Fruit fly (Drosophila melanogaster) whole organism, prepupa: ENCODE measurements around the gene CG14915.

Experiments used
- CG11294 ChIP-seq: fragments of 200-800 bp; sonication (Bioruptor generic); IDR thresholded peaks from 2 replicates; pipeline ENCODE4 v1.3.6; 2022; ENCODE audit warnings: missing biosample characterization, missing genetic modification characterization
- CG11762 ChIP-seq: fragments of 200-800 bp; sonication (Bioruptor generic); optimal IDR thresholded peaks from 3 replicates; lab custom pipeline; 2016; ENCODE audit warnings: missing biosample characterization, missing genetic modification characterization; ENCODE audit not compliant: insufficient read depth
- CG1621 ChIP-seq: fragments of 200-800 bp; sonication (Bioruptor generic); optimal IDR thresholded peaks from 3 replicates; lab custom pipeline; 2018; ENCODE audit warnings: missing biosample characterization, mild to moderate bottlenecking, missing genetic modification characterization
- CG16779 ChIP-seq: fragments of 200-800 bp; sonication (Bioruptor generic); optimal IDR thresholded peaks from 3 replicates; lab custom pipeline; 2017; ENCODE audit warnings: missing biosample characterization, mild to moderate bottlenecking, missing genetic modification characterization
- CG3032 ChIP-seq: fragments of 200-800 bp; optimal IDR thresholded peaks from 2 replicates; lab custom pipeline; 2019; ENCODE audit warnings: missing biosample characterization, mild to moderate bottlenecking, missing genetic modification characterization, moderate library complexity
- CG31627 ChIP-seq: fragments of 200-800 bp; sonication (Bioruptor generic); optimal IDR thresholded peaks from 3 replicates; lab custom pipeline; 2016; ENCODE audit warnings: missing biosample characterization, missing genetic modification characterization
- CG32006 ChIP-seq: fragments of 200-800 bp; sonication (Bioruptor generic); optimal IDR thresholded peaks from 3 replicates; lab custom pipeline; 2017; ENCODE audit warnings: missing biosample characterization, mild to moderate bottlenecking, missing genetic modification characterization
- CG34406 ChIP-seq: fragments of 200-800 bp; sonication (Bioruptor generic); optimal IDR thresholded peaks from 3 replicates; lab custom pipeline; 2016; ENCODE audit warnings: missing biosample characterization, missing genetic modification characterization
- CG3919 ChIP-seq: fragments of 200-800 bp; sonication (Bioruptor generic); optimal IDR thresholded peaks from 3 replicates; lab custom pipeline; 2016; ENCODE audit warnings: missing biosample characterization, missing genetic modification characterization
- CG4318 ChIP-seq: fragments of 200-800 bp; sonication (Bioruptor generic); optimal IDR thresholded peaks from 3 replicates; lab custom pipeline; 2017; ENCODE audit warnings: missing biosample characterization, mild to moderate bottlenecking, missing genetic modification characterization
- CG6276 ChIP-seq: fragments of 200-800 bp; sonication (Bioruptor generic); optimal IDR thresholded peaks from 2 replicates; lab custom pipeline; 2017; ENCODE audit warnings: missing biosample characterization, mild to moderate bottlenecking, missing genetic modification characterization
- CG6792 ChIP-seq: fragments of 200-800 bp; sonication (Bioruptor generic); optimal IDR thresholded peaks from 3 replicates; lab custom pipeline; 2016; ENCODE audit warnings: missing biosample characterization, missing genetic modification characterization
- CG6808 ChIP-seq: fragments of 200-800 bp; sonication (Bioruptor generic); optimal IDR thresholded peaks from 3 replicates; lab custom pipeline; 2017; ENCODE audit warnings: missing biosample characterization, missing genetic modification characterization, mild to moderate bottlenecking, moderate library complexity, missing genetic modification reagents
- CG6854 ChIP-seq: fragments of 200-800 bp; sonication (Bioruptor generic); optimal IDR thresholded peaks from 2 replicates; lab custom pipeline; 2017; ENCODE audit warnings: missing biosample characterization, mild to moderate bottlenecking, missing genetic modification characterization
- CG7368 ChIP-seq: fragments of 200-800 bp; sonication (Bioruptor generic); optimal IDR thresholded peaks from 3 replicates; lab custom pipeline; 2016; ENCODE audit warnings: missing biosample characterization, missing genetic modification characterization
- CG8119 ChIP-seq: fragments of 200-800 bp; sonication (Bioruptor generic); IDR thresholded peaks from 3 replicates; pipeline ENCODE4 v1.3.6; 2022; ENCODE audit warnings: missing biosample characterization, missing genetic modification characterization
- CG8319 ChIP-seq: fragments of 200-800 bp; sonication (Bioruptor generic); optimal IDR thresholded peaks from 3 replicates; lab custom pipeline; 2016; ENCODE audit warnings: missing biosample characterization, missing genetic modification characterization
- CG8632 ChIP-seq: fragments of 200-800 bp; sonication (Bioruptor generic); optimal IDR thresholded peaks from 3 replicates; lab custom pipeline; 2016; ENCODE audit warnings: missing biosample characterization, missing genetic modification characterization
- Eip75B ChIP-seq: fragments of 200-800 bp; sonication (Bioruptor generic); optimal IDR thresholded peaks from 3 replicates; lab custom pipeline; 2016; ENCODE audit warnings: missing biosample characterization, missing genetic modification characterization
- Eip78C ChIP-seq: fragments of 200-800 bp; sonication (Bioruptor generic); peaks from one replicate; lab custom pipeline; 2016; ENCODE audit warnings: missing biosample characterization, missing genetic modification characterization
- Ets21C ChIP-seq: fragments of 200-800 bp; sonication (Bioruptor generic); optimal IDR thresholded peaks from 3 replicates; lab custom pipeline; 2016; ENCODE audit warnings: missing biosample characterization, missing genetic modification characterization
- Ets96B ChIP-seq: fragments of 200-800 bp; optimal IDR thresholded peaks from 2 replicates; lab custom pipeline; 2019; ENCODE audit warnings: missing biosample characterization, mild to moderate bottlenecking, missing genetic modification characterization, moderate library complexity
- Gug ChIP-seq: fragments of 200-800 bp; sonication (Bioruptor generic); IDR thresholded peaks from 2 replicates; pipeline ENCODE4 v1.3.6; 2022; ENCODE audit warnings: missing biosample characterization, missing genetic modification characterization
- Hr39 ChIP-seq: fragments of 200-800 bp; sonication (Bioruptor generic); optimal IDR thresholded peaks from 2 replicates; lab custom pipeline; 2016; ENCODE audit warnings: missing biosample characterization, missing genetic modification characterization
- Hr4 ChIP-seq: fragments of 200-800 bp; sonication (Bioruptor generic); optimal IDR thresholded peaks from 3 replicates; lab custom pipeline; 2016; ENCODE audit warnings: missing biosample characterization, missing genetic modification characterization
- Lpt ChIP-seq: fragments of 200-800 bp; sonication (Bioruptor generic); optimal IDR thresholded peaks from 3 replicates; lab custom pipeline; 2016; ENCODE audit warnings: missing biosample characterization, missing genetic modification characterization
- Met ChIP-seq: fragments of 200-800 bp; sonication (Bioruptor generic); optimal IDR thresholded peaks from 3 replicates; lab custom pipeline; 2016; ENCODE audit warnings: missing biosample characterization, missing genetic modification characterization
- OdsH ChIP-seq: fragments of 200-800 bp; sonication (Bioruptor generic); optimal IDR thresholded peaks from 3 replicates; lab custom pipeline; 2016; ENCODE audit warnings: missing biosample characterization, missing genetic modification characterization
- Smox ChIP-seq: fragments of 200-800 bp; sonication (Bioruptor generic); optimal IDR thresholded peaks from 3 replicates; lab custom pipeline; 2016; ENCODE audit warnings: missing biosample characterization, missing genetic modification characterization
- Sox14 ChIP-seq: fragments of 200-800 bp; sonication (Bioruptor generic); optimal IDR thresholded peaks from 3 replicates; lab custom pipeline; 2016; ENCODE audit warnings: missing biosample characterization, missing genetic modification characterization
- Sox15 ChIP-seq: fragments of 200-800 bp; sonication (Bioruptor generic); optimal IDR thresholded peaks from 3 replicates; lab custom pipeline; 2016; ENCODE audit warnings: missing biosample characterization, missing genetic modification characterization
- achi ChIP-seq: fragments of 200-800 bp; sonication (Bioruptor generic); optimal IDR thresholded peaks from 3 replicates; lab custom pipeline; 2016; ENCODE audit warnings: missing biosample characterization, missing genetic modification characterization
- acj6 ChIP-seq: fragments of 200-800 bp; sonication (Bioruptor generic); optimal IDR thresholded peaks from 3 replicates; lab custom pipeline; 2016; ENCODE audit warnings: missing biosample characterization, missing genetic modification characterization
- dac ChIP-seq: fragments of 200-800 bp; sonication (Bioruptor generic); optimal IDR thresholded peaks from 2 replicates; lab custom pipeline; 2017; ENCODE audit warnings: missing biosample characterization, mild to moderate bottlenecking, missing genetic modification characterization
- dsx ChIP-seq: fragments of 200-800 bp; optimal IDR thresholded peaks from 3 replicates; lab custom pipeline; 2019; ENCODE audit warnings: missing biosample characterization, mild to moderate bottlenecking, missing genetic modification characterization, moderate library complexity; ENCODE audit not compliant: poor library complexity, severe bottlenecking
- eg ChIP-seq: fragments of 200-800 bp; sonication (Bioruptor generic); IDR thresholded peaks from 3 replicates; pipeline ENCODE4 v1.3.6; 2022; ENCODE audit warnings: missing biosample characterization, missing genetic modification characterization
- esn ChIP-seq: fragments of 200-800 bp; sonication (Bioruptor generic); optimal IDR thresholded peaks from 2 replicates; lab custom pipeline; 2016; ENCODE audit warnings: missing biosample characterization, mild to moderate bottlenecking, missing genetic modification characterization, moderate library complexity
- fd59A ChIP-seq: fragments of 200-800 bp; sonication (Bioruptor generic); optimal IDR thresholded peaks from 2 replicates; lab custom pipeline; 2017; ENCODE audit warnings: missing biosample characterization, mild to moderate bottlenecking, missing genetic modification characterization, missing genetic modification reagents
- fd85E ChIP-seq: fragments of 200-800 bp; sonication (Bioruptor generic); optimal IDR thresholded peaks from 3 replicates; lab custom pipeline; 2016; ENCODE audit warnings: missing biosample characterization, missing genetic modification characterization
- fkh ChIP-seq: fragments of 200-800 bp; sonication (Bioruptor generic); optimal IDR thresholded peaks from 3 replicates; lab custom pipeline; 2017; ENCODE audit warnings: missing biosample characterization, mild to moderate bottlenecking, missing genetic modification characterization, moderate library complexity
- lz ChIP-seq: fragments of 200-800 bp; sonication (Bioruptor generic); optimal IDR thresholded peaks from 3 replicates; lab custom pipeline; 2016; ENCODE audit warnings: missing biosample characterization, missing genetic modification characterization
- net ChIP-seq: fragments of 200-800 bp; sonication (Bioruptor generic); optimal IDR thresholded peaks from 3 replicates; lab custom pipeline; 2016; ENCODE audit warnings: missing biosample characterization, missing genetic modification characterization
- pdm3 ChIP-seq: fragments of 200-800 bp; sonication (Bioruptor generic); optimal IDR thresholded peaks from 3 replicates; lab custom pipeline; 2016; ENCODE audit warnings: missing biosample characterization, missing genetic modification characterization
- spab ChIP-seq: fragments of 200-800 bp; sonication (Bioruptor generic); optimal IDR thresholded peaks from 2 replicates; lab custom pipeline; 2017; ENCODE audit warnings: missing biosample characterization, mild to moderate bottlenecking, missing genetic modification characterization, missing genetic modification reagents
- svp ChIP-seq: fragments of 200-800 bp; sonication (Bioruptor generic); peaks from one replicate; lab custom pipeline; 2016; ENCODE audit warnings: missing biosample characterization, missing genetic modification characterization
- topi ChIP-seq: fragments of 200-800 bp; sonication (Bioruptor generic); optimal IDR thresholded peaks from 3 replicates; lab custom pipeline; 2016; ENCODE audit warnings: missing biosample characterization, missing genetic modification characterization

Gene CG14915

dm6 chr2L:11057333-11058110 is 13.3 kb upstream of the CG14915 start (continued):
- peak; percentile 64 for TF ChIP-seq fkh (GFP tag; lab: Kevin White, UChicago)
- peak; percentile 81 for TF ChIP-seq topi (GFP tag; lab: Kevin White, UChicago)
- TF ChIP-seq Hr39 (GFP tag; lab: Kevin White, UChicago): peak; percentile 67
- peak; percentile 52 for TF ChIP-seq Ets21C (GFP tag; lab: Kevin White, UChicago)
- TF ChIP-seq lz (GFP tag; lab: Kevin White, UChicago): peak; percentile 62
- peak; percentile 69 for TF ChIP-seq Sox15 (GFP tag; lab: Kevin White, UChicago)
- peak; percentile 79 for TF ChIP-seq OdsH (GFP tag; lab: Kevin White, UChicago)
- TF ChIP-seq fd59A: peak; percentile 60
- peak; percentile 20; the same call in 1 of the 2 replicates for TF ChIP-seq Gug (GFP tag; lab: Robert Waterston, UW)
- peak; percentile 3 for TF ChIP-seq dac (GFP tag; lab: Kevin White, UChicago)
- peak; percentile 43 for TF ChIP-seq CG8319 (GFP tag; lab: Kevin White, UChicago)
- TF ChIP-seq net (GFP tag; lab: Kevin White, UChicago): peak; percentile 52
- TF ChIP-seq Hr4 (GFP tag; lab: Kevin White, UChicago): peak; percentile 77
- peak; percentile 80 for TF ChIP-seq CG16779 (tag; lab: Kevin White, UChicago)
- peak; percentile 73 for TF ChIP-seq CG6792 (GFP tag; lab: Kevin White, UChicago)
- TF ChIP-seq CG6854: peak; percentile 80
- peak; percentile 71 for TF ChIP-seq CG7368
- TF ChIP-seq CG34406: peak; percentile 78
- TF ChIP-seq acj6 (GFP tag; lab: Kevin White, UChicago): peak; percentile 70
- peak; percentile 77 for TF ChIP-seq Ets96B (tag; lab: Kevin White, UChicago)
- TF ChIP-seq dsx (GFP tag; lab: Kevin White, UChicago): peak; percentile 82
- peak; percentile 60 for TF ChIP-seq CG8632 (GFP tag; lab: Kevin White, UChicago)
- peak; percentile 96 for TF ChIP-seq Eip78C
- TF ChIP-seq CG31627 (GFP tag; lab: Kevin White, UChicago): peak; percentile 66
- peak; percentile 40 for TF ChIP-seq CG1621 (tag; lab: Kevin White, UChicago)
- TF ChIP-seq eg (GFP tag; lab: Robert Waterston, UW): peak; percentile 66
- peak; percentile 88 for TF ChIP-seq esn (GFP tag; lab: Kevin White, UChicago)
- peak; percentile 66 for TF ChIP-seq achi (GFP tag; lab: Kevin White, UChicago)
- peak; percentile 86 for TF ChIP-seq CG32006
- TF ChIP-seq CG3032 (tag; lab: Kevin White, UChicago): peak; percentile 81

DNA sequence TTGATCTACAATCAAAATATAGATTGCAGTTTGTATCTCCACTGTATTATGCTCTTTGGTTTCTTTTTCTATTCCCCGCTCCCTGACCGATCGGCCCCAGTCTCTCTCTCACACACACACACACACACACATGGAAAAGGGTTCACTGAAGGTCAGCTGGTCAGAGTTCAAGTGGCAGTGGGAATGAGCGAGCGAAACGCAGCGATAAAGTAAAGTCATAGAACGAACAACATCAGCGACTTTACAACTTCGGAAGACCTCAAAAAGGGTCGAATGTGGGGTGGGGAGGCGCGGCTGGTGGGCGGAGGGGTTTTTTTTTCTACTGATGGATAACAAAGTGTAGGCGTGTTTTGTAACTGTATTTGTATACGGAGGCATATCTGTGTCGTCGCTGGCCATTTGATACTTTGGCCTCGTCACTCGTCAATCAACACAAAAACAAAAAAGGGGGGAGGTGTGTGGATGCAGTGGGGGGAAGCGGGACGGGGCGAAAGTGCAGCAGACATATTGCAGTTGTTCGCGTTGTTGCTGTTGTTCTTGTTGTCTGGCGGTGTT is 12.6 kb upstream of the CG14915 start:
- no peak for TF ChIP-seq CG6854
- TF ChIP-seq svp: peak; percentile 73
- TF ChIP-seq Smox (GFP tag; lab: Kevin White, UChicago): no peak
- TF ChIP-seq CG16779 (tag; lab: Kevin White, UChicago): no peak
- no peak for TF ChIP-seq CG4318 (GFP tag; lab: Kevin White, UChicago)
- no peak for TF ChIP-seq Met (GFP tag; lab: Kevin White, UChicago)
- no peak for TF ChIP-seq fd85E (GFP tag; lab: Kevin White, UChicago)
- no peak for TF ChIP-seq CG3919 (GFP tag; lab: Kevin White, UChicago)
- no peak for TF ChIP-seq spab
- no peak for TF ChIP-seq pdm3
- no peak for TF ChIP-seq Eip78C
- no peak for TF ChIP-seq CG6276
- no peak for TF ChIP-seq CG32006
- no peak for TF ChIP-seq Hr39 (GFP tag; lab: Kevin White, UChicago)
- no peak for TF ChIP-seq CG8319 (GFP tag; lab: Kevin White, UChicago)
- 0 out of 2 replicates have a peak, but pooled peaks have one; percentile 1 for TF ChIP-seq CG11294 (GFP tag; lab: Robert Waterston, UW)
- TF ChIP-seq Sox14 (GFP tag; lab: Kevin White, UChicago): no peak
- 0 out of 2 replicates have a peak, but pooled peaks have one; percentile 21 for TF ChIP-seq Gug (GFP tag; lab: Robert Waterston, UW)
- TF ChIP-seq CG6792 (GFP tag; lab: Kevin White, UChicago): no peak
- no peak for TF ChIP-seq lz (GFP tag; lab: Kevin White, UChicago)
- no peak for TF ChIP-seq CG3032 (tag; lab: Kevin White, UChicago)
- no peak; the same call in 2 of the 3 replicates for TF ChIP-seq CG8119 (GFP tag; lab: Robert Waterston, UW)
- no peak for TF ChIP-seq fd59A
- no peak for TF ChIP-seq CG11762 (GFP tag; lab: Kevin White, UChicago)
- TF ChIP-seq CG34406: no peak
- TF ChIP-seq Eip75B: no peak
- no peak for TF ChIP-seq topi (GFP tag; lab: Kevin White, UChicago)
- TF ChIP-seq dac (GFP tag; lab: Kevin White, UChicago): no peak
- no peak for TF ChIP-seq esn (GFP tag; lab: Kevin White, UChicago)
- TF ChIP-seq Lpt (GFP tag; lab: Kevin White, UChicago): no peak
- no peak for TF ChIP-seq Ets96B (tag; lab: Kevin White, UChicago)
- no peak for TF ChIP-seq CG6808 (GFP tag; lab: Kevin White, UChicago)
